Fruit fly (Drosophila melanogaster): Measurements from ENCODE around the gene CG5515.

dm6 chr3R:24220845-24221244, 32.1 kb upstream of the CG5515 start, which contains the start of gene cav:
- TF ChIP-seq pdm3 (GFP tag; optimal IDR thresholded peaks at IDR 0.05) (no peak), Met (GFP tag; optimal IDR thresholded peaks at IDR 0.05) (no peak), CG8632 (GFP tag; optimal IDR thresholded peaks at IDR 0.05) (no peak), spab (GFP tag; optimal IDR thresholded peaks at IDR 0.05) (no peak), CG6808 (GFP tag; optimal IDR thresholded peaks at IDR 0.05) (no peak), CG6854 (GFP tag; optimal IDR thresholded peaks at IDR 0.05) (no peak), eg (GFP tag; IDR thresholded peaks at IDR 0.05) (no peak), CG15336 (GFP tag; IDR thresholded peaks at IDR 0.05) (no peak)
